Fruit fly (Drosophila melanogaster): ENCODE measurements around the gene CG42847.
A peak's percentile ranks its signal among the peaks of the same experiment; 100 is the strongest.

The CG42847 gene

DNA sequence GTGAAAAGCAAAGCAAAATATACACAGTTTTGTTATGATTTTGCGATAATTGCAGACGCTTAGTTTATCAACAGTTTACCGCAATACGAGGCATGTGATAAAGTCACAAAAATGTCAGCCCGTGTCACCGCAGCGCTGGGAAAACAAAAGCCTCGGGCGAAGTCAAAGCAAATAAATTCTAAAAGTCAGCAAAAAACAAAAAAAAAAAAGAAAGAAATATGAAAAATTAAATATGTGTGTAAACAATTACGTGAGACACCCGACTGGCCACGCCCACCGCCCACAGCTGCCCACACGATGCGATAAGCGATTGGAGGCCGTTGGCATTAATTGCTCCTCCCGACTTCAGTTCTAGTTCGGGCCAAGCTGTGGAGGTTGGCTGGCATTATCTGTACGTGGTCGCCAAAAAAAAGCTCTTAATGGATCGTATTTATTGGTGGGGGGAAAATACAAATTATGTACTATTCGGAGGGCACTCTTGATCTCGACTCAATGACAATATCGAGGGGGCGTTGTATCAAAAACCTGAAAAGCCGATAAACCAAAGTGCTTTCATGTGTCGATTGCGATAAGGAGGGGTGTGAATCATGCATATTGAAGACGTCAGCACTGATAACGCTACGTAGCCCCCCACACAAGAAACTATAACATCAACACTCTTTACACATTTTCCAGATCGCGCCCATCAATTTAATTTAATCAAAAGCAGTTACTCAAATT lies 31.9 kb downstream of the CG42847 start:
- TF ChIP-seq tj (GFP tag; optimal IDR thresholded peaks at IDR 0.05) = peak; percentile 30
- peak; percentile 11 for TF ChIP-seq CG11617 (GFP tag; optimal IDR thresholded peaks at IDR 0.05)
- TF ChIP-seq CG7045 (GFP tag; optimal IDR thresholded peaks at IDR 0.05) = peak; percentile 35
- TF ChIP-seq CG12768 (GFP tag; optimal IDR thresholded peaks at IDR 0.05) = no peak
- TF ChIP-seq toe (GFP tag; optimal IDR thresholded peaks at IDR 0.05) = no peak
- TF ChIP-seq ovo (GFP tag; optimal IDR thresholded peaks at IDR 0.05) = no peak
- TF ChIP-seq kay (GFP tag; ENCODE audit: borderline replicate concordance) = peak; percentile 91

DNA sequence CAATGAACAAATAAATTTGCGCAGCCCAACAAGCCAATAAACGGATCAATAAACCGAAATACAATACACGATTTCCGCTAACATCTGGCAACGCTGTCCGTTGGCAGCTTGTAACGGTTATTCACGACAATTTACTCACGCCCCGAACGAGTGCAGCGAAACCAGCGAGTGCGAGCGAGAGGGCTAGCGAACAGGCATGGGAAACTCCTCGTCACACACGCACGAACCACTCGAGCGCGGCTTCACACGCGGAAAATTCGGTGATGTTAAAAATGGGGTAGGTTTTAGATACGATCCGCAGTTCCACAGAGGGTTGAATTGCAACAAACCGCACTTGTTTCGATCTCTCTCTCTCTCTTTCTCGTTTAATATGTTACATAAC lies 32.4 kb downstream of the CG42847 start:
- no peak for TF ChIP-seq kay (GFP tag; ENCODE audit: borderline replicate concordance)
- TF ChIP-seq Hr96 (GFP tag; optimal IDR thresholded peaks at IDR 0.05) = no peak
- no peak for TF ChIP-seq cnc (optimal IDR thresholded peaks at IDR 0.05)
- no peak for TF ChIP-seq CG12768 (GFP tag; optimal IDR thresholded peaks at IDR 0.05)
- TF ChIP-seq CG1620 (GFP tag; optimal IDR thresholded peaks at IDR 0.05) = no peak
- TF ChIP-seq CG7045 (GFP tag; optimal IDR thresholded peaks at IDR 0.05) = no peak

DNA sequence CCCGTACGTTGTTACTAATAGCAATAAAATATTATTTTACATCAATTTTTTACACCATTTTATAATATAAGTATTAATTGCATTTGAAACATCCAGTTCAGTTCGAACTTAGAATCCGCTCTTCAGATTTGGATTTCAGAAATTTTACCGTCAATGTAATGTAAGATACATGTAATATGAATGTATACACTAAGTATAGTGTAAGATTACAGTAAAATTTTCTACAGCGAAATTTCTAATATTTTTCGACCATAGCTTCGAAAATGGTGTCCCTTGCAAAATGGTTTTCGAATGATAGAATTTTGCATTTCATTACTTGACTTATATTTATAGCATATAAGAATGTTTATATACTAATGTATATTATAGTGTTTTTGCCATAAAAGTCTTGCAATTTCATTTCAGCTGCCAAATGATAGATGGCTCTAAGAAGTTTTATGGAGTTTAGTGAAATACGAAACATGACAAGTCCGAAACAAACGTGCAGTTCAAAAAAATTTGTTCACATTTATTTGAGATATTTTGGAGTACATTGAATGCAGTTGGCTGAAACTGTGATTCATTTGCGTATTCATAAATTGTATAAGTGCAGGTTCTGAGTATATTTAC lies 36.9 kb downstream of the CG42847 start:
- no peak for TF ChIP-seq toe (GFP tag; optimal IDR thresholded peaks at IDR 0.05)

DNA sequence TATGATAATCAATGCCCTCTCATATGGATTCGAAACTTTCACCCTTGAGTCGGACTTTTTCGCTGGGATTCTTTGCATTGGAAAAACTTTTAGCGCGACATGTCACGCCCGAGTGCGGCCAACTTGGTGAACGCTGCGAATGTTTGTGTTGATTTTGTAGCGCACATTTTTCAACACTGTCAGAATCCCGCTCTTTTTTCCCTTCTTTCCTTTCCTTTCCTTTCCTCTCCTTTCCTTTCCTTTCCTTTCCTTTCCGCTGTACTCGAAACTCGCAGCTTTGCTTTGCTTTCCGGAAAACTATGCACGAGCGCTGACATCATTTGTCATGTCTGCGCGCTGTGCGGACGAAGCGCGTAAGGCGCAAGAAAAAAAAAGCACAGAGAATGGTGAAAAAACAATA lies 39.7 kb downstream of the CG42847 start:
- no peak for TF ChIP-seq bab1 (GFP tag; optimal IDR thresholded peaks at IDR 0.05)
- no peak for TF ChIP-seq kay (GFP tag; ENCODE audit: borderline replicate concordance)
- no peak for TF ChIP-seq Mnt (GFP tag; optimal IDR thresholded peaks at IDR 0.05)
- TF ChIP-seq CG33017 (tag; optimal IDR thresholded peaks at IDR 0.05) = no peak
- TF ChIP-seq CG12768 (GFP tag; optimal IDR thresholded peaks at IDR 0.05) = no peak
- no peak for TF ChIP-seq cic (GFP tag; optimal IDR thresholded peaks at IDR 0.05)
- no peak for TF ChIP-seq pad (GFP tag; optimal IDR thresholded peaks at IDR 0.05)
- no peak for TF ChIP-seq cnc (optimal IDR thresholded peaks at IDR 0.05)
- no peak for TF ChIP-seq toe (GFP tag; optimal IDR thresholded peaks at IDR 0.05)
- no peak for TF ChIP-seq CG1620 (GFP tag; optimal IDR thresholded peaks at IDR 0.05)
- no peak for TF ChIP-seq CG7045 (GFP tag; optimal IDR thresholded peaks at IDR 0.05)
- TF ChIP-seq Clk (GFP tag; optimal IDR thresholded peaks at IDR 0.05) = no peak
- no peak for TF ChIP-seq Crg-1 (GFP tag; optimal IDR thresholded peaks at IDR 0.05)
- TF ChIP-seq ovo (GFP tag; optimal IDR thresholded peaks at IDR 0.05) = no peak
- TF ChIP-seq CG11617 (GFP tag; optimal IDR thresholded peaks at IDR 0.05) = no peak
- no peak for TF ChIP-seq Hr96 (GFP tag; optimal IDR thresholded peaks at IDR 0.05)
- no peak for TF ChIP-seq tj (GFP tag; optimal IDR thresholded peaks at IDR 0.05)
- TF ChIP-seq CG7101 (tag; optimal IDR thresholded peaks at IDR 0.05) = no peak
- no peak for TF ChIP-seq CG5204 (GFP tag; optimal IDR thresholded peaks at IDR 0.05)

Data from whole organism, adult.